Fruit fly (Drosophila melanogaster): Measurements from ENCODE around the gene JIL-1.

Gene JIL-1

DNA sequence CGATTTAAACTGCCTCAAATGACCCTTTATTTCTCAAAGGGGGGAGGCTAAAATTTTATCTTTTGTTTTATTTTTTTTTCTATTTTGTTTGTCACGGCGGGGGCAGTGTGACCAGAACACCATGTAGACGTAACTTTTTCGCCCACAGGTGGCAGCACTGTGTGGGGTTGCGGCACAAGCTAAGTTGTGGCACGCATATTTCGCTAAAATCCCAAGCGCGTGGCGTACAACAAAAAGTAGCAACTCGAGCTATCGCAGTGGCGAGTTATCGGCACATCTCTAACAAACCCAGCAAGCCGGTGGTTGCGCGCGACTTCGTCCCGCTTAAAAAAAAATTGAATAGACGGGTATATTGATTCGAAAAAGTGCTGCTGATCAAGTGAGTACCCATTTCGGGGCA lies 30.1 kb upstream of the JIL-1 start, which contains the start of the genes Ufd1 and NaPi-III (continued):
- no peak for TF ChIP-seq sage (GFP tag; optimal IDR thresholded peaks at IDR 0.05)

DNA sequence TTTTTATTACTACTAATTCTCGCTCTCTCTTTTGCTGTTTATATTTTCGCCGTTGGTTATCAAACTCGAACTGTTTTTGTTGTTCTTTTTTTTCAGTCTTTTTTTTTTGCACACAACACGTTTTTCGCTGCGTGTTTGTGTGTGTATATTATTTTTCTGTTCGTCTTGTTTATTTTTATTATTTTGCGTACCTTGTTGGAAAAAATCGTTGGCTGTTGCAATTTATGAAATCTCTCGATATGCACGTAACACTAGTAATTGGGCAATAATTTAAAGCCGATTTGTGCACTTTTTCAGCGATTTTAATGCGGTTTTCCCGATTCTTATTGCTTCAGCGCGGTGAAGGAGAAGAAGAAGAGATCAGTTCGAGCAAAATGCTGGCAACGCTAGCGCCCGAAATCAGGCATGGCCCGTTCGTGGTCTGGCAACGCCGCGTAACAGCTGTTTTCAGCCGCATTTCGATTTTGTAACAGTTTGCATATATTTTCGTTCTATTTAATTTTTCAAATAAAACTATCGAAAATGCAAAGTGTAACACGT lies 27.5 kb upstream of the JIL-1 start, which contains the start of the genes FoxK and mRpL2:
Gene FoxK, minus strand, starts transcription at position 365 of the 540 bp plus-strand sequence.
Gene mRpL2, plus strand, starts transcription at position 429 of the 540 bp plus-strand sequence.
- TF ChIP-seq Vsx2 (GFP tag; optimal IDR thresholded peaks at IDR 0.05; ENCODE audit: partially characterized antibody) (no peak), CG9705 (GFP tag; optimal IDR thresholded peaks at IDR 0.05) (peak; percentile 9), tai (GFP tag; optimal IDR thresholded peaks at IDR 0.05) (no peak), dl (GFP tag; optimal IDR thresholded peaks at IDR 0.05; ENCODE audit: insufficient read depth in 1 of 2, partially characterized antibody in 2 of 2) (no peak), pan (optimal IDR thresholded peaks at IDR 0.05) (no peak), br (GFP tag; optimal IDR thresholded peaks at IDR 0.05) (no peak), brk (GFP tag; optimal IDR thresholded peaks at IDR 0.05) (peak; percentile 37), rgr (GFP tag; optimal IDR thresholded peaks at IDR 0.05) (peak; percentile 38), CrebA (GFP tag; optimal IDR thresholded peaks at IDR 0.05; ENCODE audit: borderline replicate concordance) (no peak), sv (GFP tag; optimal IDR thresholded peaks at IDR 0.05) (no peak), Hnf4 (GFP tag; optimal IDR thresholded peaks at IDR 0.05) (peak; percentile 46), fru (GFP tag; optimal IDR thresholded peaks at IDR 0.05) (peak; percentile 24), h (GFP tag; optimal IDR thresholded peaks at IDR 0.05) (no peak), HLH106 (tag; optimal IDR thresholded peaks at IDR 0.05) (peak; percentile 25), GATAd (GFP tag; optimal IDR thresholded peaks at IDR 0.05) (no peak), ey (GFP tag; optimal IDR thresholded peaks at IDR 0.05) (no peak), Sp1 (GFP tag; optimal IDR thresholded peaks at IDR 0.05) (peak; percentile 81), Rel (GFP tag; optimal IDR thresholded peaks at IDR 0.05) (peak; percentile 87), Rel (tag; optimal IDR thresholded peaks at IDR 0.05) (peak; percentile 78), Dfd (GFP tag; optimal IDR thresholded peaks at IDR 0.05) (no peak), sage (GFP tag; optimal IDR thresholded peaks at IDR 0.05) (peak; percentile 82), CG32264 (GFP tag; optimal IDR thresholded peaks at IDR 0.05) (peak; percentile 12), Abd-B (GFP tag; optimal IDR thresholded peaks at IDR 0.05) (no peak), lola (GFP tag; optimal IDR thresholded peaks at IDR 0.05) (no peak), Hr83 (GFP tag; optimal IDR thresholded peaks at IDR 0.05; ENCODE audit: poor library complexity, severe bottlenecking) (no peak), Hr78 (GFP tag; optimal IDR thresholded peaks at IDR 0.05) (no peak), Mio (GFP tag; optimal IDR thresholded peaks at IDR 0.05) (no peak), Dif (GFP tag; optimal IDR thresholded peaks at IDR 0.05; ENCODE audit: partially characterized antibody) (peak; percentile 1), N (GFP tag; optimal IDR thresholded peaks at IDR 0.05) (no peak), foxo (GFP tag; optimal IDR thresholded peaks at IDR 0.05) (peak; percentile 25 to 56), psq (GFP tag; optimal IDR thresholded peaks at IDR 0.05) (peak; percentile 55), woc (GFP tag; optimal IDR thresholded peaks at IDR 0.05) (peak; percentile 27), Myc (optimal IDR thresholded peaks at IDR 0.05) (peak; percentile 9), OdsH (GFP tag; optimal IDR thresholded peaks at IDR 0.05) (no peak), jim (GFP tag; optimal IDR thresholded peaks at IDR 0.05) (no peak), dmrt93B (GFP tag; optimal IDR thresholded peaks at IDR 0.05) (no peak), Jra (GFP tag; optimal IDR thresholded peaks at IDR 0.05) (peak; percentile 14), dsf (GFP tag; optimal IDR thresholded peaks at IDR 0.05; ENCODE audit: borderline replicate concordance) (peak; percentile 41), usp (GFP tag; optimal IDR thresholded peaks at IDR 0.05) (no peak)

DNA sequence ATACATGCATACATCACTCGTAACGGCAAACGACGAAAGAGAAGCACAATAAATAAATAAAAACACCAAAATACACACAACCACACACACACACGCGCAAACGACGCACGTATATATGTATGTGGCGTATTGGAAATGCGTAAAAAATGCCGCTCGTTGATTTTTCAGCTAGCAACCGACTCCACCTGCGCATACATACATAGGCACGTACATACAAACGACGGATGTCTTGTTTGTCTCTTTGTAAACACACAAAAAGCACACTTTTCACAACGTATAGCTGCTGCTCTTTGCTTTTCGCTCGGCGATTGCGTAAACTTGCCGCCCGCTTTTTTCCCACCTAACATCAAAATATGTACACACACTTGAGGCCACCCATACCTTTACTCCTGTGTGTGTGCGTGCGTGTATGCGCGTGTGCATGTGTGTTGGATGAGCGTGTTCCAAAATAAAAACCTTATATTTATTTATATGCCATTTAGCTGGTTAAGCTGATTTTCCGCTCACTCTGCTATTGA lies 27.0 kb upstream of the JIL-1 start:
- TF ChIP-seq Dfd (GFP tag; optimal IDR thresholded peaks at IDR 0.05) (no peak), Myc (optimal IDR thresholded peaks at IDR 0.05) (no peak), h (GFP tag; optimal IDR thresholded peaks at IDR 0.05) (peak; percentile 34), sv (GFP tag; optimal IDR thresholded peaks at IDR 0.05) (peak; percentile 3), Mio (GFP tag; optimal IDR thresholded peaks at IDR 0.05) (no peak), dmrt93B (GFP tag; optimal IDR thresholded peaks at IDR 0.05) (no peak), woc (GFP tag; optimal IDR thresholded peaks at IDR 0.05) (no peak), N (GFP tag; optimal IDR thresholded peaks at IDR 0.05) (peak; percentile 82), Hr83 (GFP tag; optimal IDR thresholded peaks at IDR 0.05; ENCODE audit: poor library complexity, severe bottlenecking) (no peak), jim (GFP tag; optimal IDR thresholded peaks at IDR 0.05) (peak; percentile 12), psq (GFP tag; optimal IDR thresholded peaks at IDR 0.05) (peak; percentile 18), Vsx2 (GFP tag; optimal IDR thresholded peaks at IDR 0.05; ENCODE audit: partially characterized antibody) (no peak), Jra (GFP tag; optimal IDR thresholded peaks at IDR 0.05) (no peak)
